Fruit fly (Drosophila melanogaster) whole organism, embryonic: ENCODE data around the gene CG5810.

Source experiments
- CG10654 ChIP-seq: fragments of 200-800 bp; sonication (Bioruptor generic); optimal IDR thresholded peaks from 2 replicates; lab custom pipeline; 2016; ENCODE audit warnings: missing biosample characterization, missing genetic modification characterization
- CG13287 ChIP-seq: fragments of 200-800 bp; sonication (Bioruptor generic); IDR thresholded peaks from 2 replicates; pipeline ENCODE4 v1.3.6; 2022; ENCODE audit warnings: missing biosample characterization, missing genetic modification characterization; ENCODE audit not compliant: partially characterized antibody
- CG17359 ChIP-seq: fragments of 200-800 bp; sonication (Bioruptor generic); optimal IDR thresholded peaks from 3 replicates; lab custom pipeline; 2018; ENCODE audit warnings: missing biosample characterization, mild to moderate bottlenecking, missing genetic modification characterization, moderate library complexity
- CG9437 ChIP-seq: fragments of 200-800 bp; sonication (Bioruptor generic); optimal IDR thresholded peaks from 2 replicates; lab custom pipeline; 2018; ENCODE audit warnings: missing biosample characterization, mild to moderate bottlenecking, missing genetic modification characterization
- CTCF ChIP-seq: fragments of 200-800 bp; sonication (Bioruptor generic); optimal IDR thresholded peaks from 2 replicates; lab custom pipeline; 2017; ENCODE audit warnings: missing biosample characterization, mild to moderate bottlenecking, missing genetic modification characterization, moderate library complexity
- Elba2 ChIP-seq: fragments of 200-800 bp; sonication (Bioruptor generic); optimal IDR thresholded peaks from 3 replicates; lab custom pipeline; 2016; ENCODE audit warnings: missing biosample characterization, missing genetic modification characterization
- HHEX ChIP-seq: fragments of 200-800 bp; sonication (Bioruptor generic); optimal IDR thresholded peaks from 3 replicates; lab custom pipeline; 2017; ENCODE audit warnings: missing biosample characterization, mild to moderate bottlenecking, missing genetic modification characterization, missing genetic modification reagents
- Taf1 ChIP-seq: fragments of 200-800 bp; sonication (Bioruptor generic); IDR thresholded peaks from 2 replicates; pipeline ENCODE4 v1.3.6; 2022; ENCODE audit warnings: missing biosample characterization, missing genetic modification characterization
- ase ChIP-seq: fragments of 200-800 bp; sonication (Bioruptor generic); IDR thresholded peaks from 3 replicates; pipeline ENCODE4 v1.3.6; 2022; ENCODE audit warnings: missing biosample characterization, missing genetic modification characterization
- btn ChIP-seq: fragments of 200-800 bp; sonication (Bioruptor generic); optimal IDR thresholded peaks from 2 replicates; lab custom pipeline; 2016; ENCODE audit warnings: missing biosample characterization, missing genetic modification characterization
- fd102C ChIP-seq: fragments of 200-800 bp; sonication (Bioruptor generic); optimal IDR thresholded peaks from 2 replicates; lab custom pipeline; 2018; ENCODE audit warnings: missing biosample characterization, mild to moderate bottlenecking, missing genetic modification characterization, moderate library complexity
- tin ChIP-seq: fragments of 200-800 bp; sonication (Bioruptor generic); optimal IDR thresholded peaks from 3 replicates; lab custom pipeline; 2016; ENCODE audit warnings: missing biosample characterization, missing genetic modification characterization
- ttk ChIP-seq: fragments of 200-800 bp; sonication (Bioruptor generic); IDR thresholded peaks from 2 replicates; pipeline ENCODE4 v2.1.2; 2022; ENCODE audit warnings: missing biosample characterization, missing genetic modification characterization

DNA sequence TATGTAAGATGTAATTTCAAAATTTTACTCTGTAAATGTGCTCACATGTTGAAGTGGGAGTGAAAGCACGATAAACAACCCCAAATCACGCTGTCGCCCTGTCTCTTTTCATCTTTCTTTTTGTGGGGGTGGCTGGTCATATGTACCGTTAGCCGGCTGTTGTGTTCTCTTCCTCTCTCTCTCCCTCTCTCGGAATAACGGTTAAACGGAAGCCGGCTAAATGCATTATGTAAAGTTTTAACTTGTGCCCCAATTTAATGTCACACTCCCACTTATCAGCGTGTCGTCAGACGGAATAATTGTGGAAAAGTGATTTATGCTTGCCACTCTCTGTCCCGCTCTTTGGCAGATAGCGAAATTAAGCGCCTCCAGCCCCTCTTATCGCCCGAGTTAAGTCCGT lies 22.2 kb upstream of the CG5810 start:
- no peak for TF ChIP-seq CTCF (GFP tag; lab: Kevin White, UChicago)
- no peak for TF ChIP-seq Elba2 (GFP tag; lab: Kevin White, UChicago)
- no peak for TF ChIP-seq ttk (GFP tag; lab: Robert Waterston, UW)
- TF ChIP-seq HHEX (GFP tag; lab: Kevin White, UChicago), result no peak
- TF ChIP-seq CG17359 (tag; lab: Kevin White, UChicago), result no peak
- no peak for TF ChIP-seq btn (GFP tag; lab: Kevin White, UChicago)
- TF ChIP-seq ase (GFP tag; lab: Robert Waterston, UW), result no peak
- TF ChIP-seq CG9437 (GFP tag; lab: Kevin White, UChicago), result no peak
- no peak for TF ChIP-seq CG13287 (GFP tag; lab: Robert Waterston, UW)
- no peak for TF ChIP-seq fd102C (GFP tag; lab: Kevin White, UChicago)
- TF ChIP-seq Taf1 (GFP tag; lab: Robert Waterston, UW), result 0 out of 2 replicates have a peak, but pooled peaks have one; percentile 22
- TF ChIP-seq CG10654 (GFP tag; lab: Kevin White, UChicago), result no peak
- TF ChIP-seq tin, result no peak
